Fruit fly (Drosophila melanogaster): ENCODE results near the gene OtopLc.

The OtopLc gene

dm6 chrX:5662761-5663160 lies at the start of gene OtopLc:
Gene OtopLc (minus strand): TSS chrX:5662861.
- TF ChIP-seq CG8301 (tag; optimal IDR thresholded peaks at IDR 0.05) (no peak), CG17806 (tag; optimal IDR thresholded peaks at IDR 0.05) (no peak), CG14655 (GFP tag; optimal IDR thresholded peaks at IDR 0.05) (no peak), CG34367 (tag; optimal IDR thresholded peaks at IDR 0.05) (no peak), CG32121 (GFP tag; IDR thresholded peaks at IDR 0.05) (no peak), EcR (GFP tag; optimal IDR thresholded peaks at IDR 0.05) (no peak), CG15710 (tag; optimal IDR thresholded peaks at IDR 0.05) (no peak)

dm6 chrX:5705899-5706312 lies 43.2 kb upstream of the OtopLc start:
- TF ChIP-seq CG17806 (tag; optimal IDR thresholded peaks at IDR 0.05) (peak; percentile 65), D1 (tag; optimal IDR thresholded peaks at IDR 0.05) (no peak), CG12605 (GFP tag; IDR thresholded peaks at IDR 0.05) (peak; percentile 87), CG8301 (tag; optimal IDR thresholded peaks at IDR 0.05) (peak; percentile 86), CG13204 (GFP tag; optimal IDR thresholded peaks at IDR 0.05) (no peak), Pif1A (GFP tag; optimal IDR thresholded peaks at IDR 0.05) (peak; percentile 71), rn (GFP tag; IDR thresholded peaks at IDR 0.05) (peak; percentile 86), CG14655 (GFP tag; optimal IDR thresholded peaks at IDR 0.05) (peak; percentile 85), gl (tag; optimal IDR thresholded peaks at IDR 0.05) (peak; percentile 57), CG9948 (tag; optimal IDR thresholded peaks at IDR 0.05) (peak; percentile 62), EcR (GFP tag; optimal IDR thresholded peaks at IDR 0.05) (no peak), CG32121 (GFP tag; IDR thresholded peaks at IDR 0.05) (peak; percentile 94), CG10348 (GFP tag; IDR thresholded peaks at IDR 0.05) (peak; percentile 53), Pif1B (GFP tag; optimal IDR thresholded peaks at IDR 0.05) (peak; percentile 63), CG34367 (tag; optimal IDR thresholded peaks at IDR 0.05) (peak; percentile 45), Snoo (tag; optimal IDR thresholded peaks at IDR 0.05) (no peak), CG15710 (tag; optimal IDR thresholded peaks at IDR 0.05) (peak; percentile 62), Ets98B (GFP tag; IDR thresholded peaks at IDR 0.05) (peak; percentile 95), CG8159 (tag; optimal IDR thresholded peaks at IDR 0.05) (peak; percentile 81), CG4496 (GFP tag; IDR thresholded peaks at IDR 0.05) (peak; percentile 97), fd96Ca (GFP tag; IDR thresholded peaks at IDR 0.05) (peak; percentile 97)

dm6 chrX:5705097-5705496 lies 42.4 kb upstream of the OtopLc start:
- no peak for TF ChIP-seq CG12605 (GFP tag; IDR thresholded peaks at IDR 0.05)
- no peak for TF ChIP-seq CG8301 (tag; optimal IDR thresholded peaks at IDR 0.05)
- TF ChIP-seq Snoo (tag; optimal IDR thresholded peaks at IDR 0.05) = no peak
- TF ChIP-seq fd96Ca (GFP tag; IDR thresholded peaks at IDR 0.05) = no peak

- TF ChIP-seq CG10348 (GFP tag; IDR thresholded peaks at IDR 0.05) (no peak), Pif1B (GFP tag; optimal IDR thresholded peaks at IDR 0.05) (peak; percentile 55), CG8301 (tag; optimal IDR thresholded peaks at IDR 0.05) (peak; percentile 65), fd96Ca (GFP tag; IDR thresholded peaks at IDR 0.05) (no peak), CG12605 (GFP tag; IDR thresholded peaks at IDR 0.05) (0 out of 2 replicates have a peak, but pooled peaks have one; percentile 11), EcR (GFP tag; optimal IDR thresholded peaks at IDR 0.05) (no peak), Snoo (tag; optimal IDR thresholded peaks at IDR 0.05) (peak; percentile 40), Ets98B (GFP tag; IDR thresholded peaks at IDR 0.05) (0 out of 2 replicates have a peak, but pooled peaks have one; percentile 31), CG4496 (GFP tag; IDR thresholded peaks at IDR 0.05) (no peak; the same call in 2 of the 3 replicates), CG14655 (GFP tag; optimal IDR thresholded peaks at IDR 0.05) (peak; percentile 54), CG34367 (tag; optimal IDR thresholded peaks at IDR 0.05) (peak; percentile 15), CG15710 (tag; optimal IDR thresholded peaks at IDR 0.05) (peak; percentile 59), CG32121 (GFP tag; IDR thresholded peaks at IDR 0.05) (peak; percentile 26; the same call in 1 of the 2 replicates), D1 (tag; optimal IDR thresholded peaks at IDR 0.05) (no peak), CG17806 (tag; optimal IDR thresholded peaks at IDR 0.05) (peak; percentile 62), CG9948 (tag; optimal IDR thresholded peaks at IDR 0.05) (peak; percentile 53), gl (tag; optimal IDR thresholded peaks at IDR 0.05) (no peak), Pif1A (GFP tag; optimal IDR thresholded peaks at IDR 0.05) (peak; percentile 60), rn (GFP tag; IDR thresholded peaks at IDR 0.05) (0 out of 2 replicates have a peak, but pooled peaks have one; percentile 30), CG8159 (tag; optimal IDR thresholded peaks at IDR 0.05) (peak; percentile 70), CG13204 (GFP tag; optimal IDR thresholded peaks at IDR 0.05) (no peak)
Measured at dm6 chrX:5699824-5700498, 37.3 kb upstream of the OtopLc start.

- no peak for TF ChIP-seq CG13204 (GFP tag; optimal IDR thresholded peaks at IDR 0.05)
- TF ChIP-seq CG34367 (tag; optimal IDR thresholded peaks at IDR 0.05) = peak; percentile 52
- peak; percentile 73 for TF ChIP-seq Pif1A (GFP tag; optimal IDR thresholded peaks at IDR 0.05)
- peak; percentile 76 for TF ChIP-seq Snoo (tag; optimal IDR thresholded peaks at IDR 0.05)
- TF ChIP-seq fd96Ca (GFP tag; IDR thresholded peaks at IDR 0.05) = 0 out of 3 replicates have a peak, but pooled peaks have one; percentile 45
- TF ChIP-seq CG8159 (tag; optimal IDR thresholded peaks at IDR 0.05) = peak; percentile 84
- no peak for TF ChIP-seq Pif1B (GFP tag; optimal IDR thresholded peaks at IDR 0.05)
- peak; percentile 79 for TF ChIP-seq CG14655 (GFP tag; optimal IDR thresholded peaks at IDR 0.05)
- peak; percentile 51; the same call in 1 of the 2 replicates for TF ChIP-seq CG12605 (GFP tag; IDR thresholded peaks at IDR 0.05)
- TF ChIP-seq CG4496 (GFP tag; IDR thresholded peaks at IDR 0.05) = peak; percentile 72
- peak; percentile 39 for TF ChIP-seq gl (tag; optimal IDR thresholded peaks at IDR 0.05)
- TF ChIP-seq rn (GFP tag; IDR thresholded peaks at IDR 0.05) = 0 out of 2 replicates have a peak, but pooled peaks have one; percentile 17
- TF ChIP-seq D1 (tag; optimal IDR thresholded peaks at IDR 0.05) = peak; percentile 34
- TF ChIP-seq Ets98B (GFP tag; IDR thresholded peaks at IDR 0.05) = peak; percentile 52
- TF ChIP-seq EcR (GFP tag; optimal IDR thresholded peaks at IDR 0.05) = no peak
- peak; percentile 67 for TF ChIP-seq CG9948 (tag; optimal IDR thresholded peaks at IDR 0.05)
- TF ChIP-seq CG32121 (GFP tag; IDR thresholded peaks at IDR 0.05) = peak; percentile 77
- peak; percentile 78 for TF ChIP-seq CG15710 (tag; optimal IDR thresholded peaks at IDR 0.05)
- TF ChIP-seq CG8301 (tag; optimal IDR thresholded peaks at IDR 0.05) = peak; percentile 74
- no peak for TF ChIP-seq CG10348 (GFP tag; IDR thresholded peaks at IDR 0.05)
- TF ChIP-seq CG17806 (tag; optimal IDR thresholded peaks at IDR 0.05) = peak; percentile 73
Measured at dm6 chrX:5698087-5698727, 35.5 kb upstream of the OtopLc start, which contains the start of gene AdamTS-B. Gene AdamTS-B (plus strand): TSS chrX:5698557.
